Worm (Caenorhabditis elegans) whole organism, L2 larva: Measurements from ENCODE around the gene Y53C12B.1.

Experiments used
- C34F6.9 ChIP-seq: fragments of 150-350 bp; optimal IDR thresholded peaks from 2 replicates; lab custom pipeline; 2014; ENCODE audit warnings: missing biosample characterization, missing genetic modification characterization
- ceh-16 ChIP-seq: fragments of 150-350 bp; optimal IDR thresholded peaks from 2 replicates; lab custom pipeline; 2014; ENCODE audit warnings: missing biosample characterization, missing genetic modification characterization
- crh-2 ChIP-seq: sonication (generic microtip); optimal IDR thresholded peaks from 2 replicates; lab custom pipeline; 2017; ENCODE audit warnings: missing biosample characterization, missing genetic modification characterization
- nhr-25 ChIP-seq: fragments of 150-350 bp; sonication (generic microtip); optimal IDR thresholded peaks from 3 replicates; lab custom pipeline; 2014; ENCODE audit warnings: missing biosample characterization, missing genetic modification characterization
- nhr-77 ChIP-seq: fragments of 150-350 bp; optimal IDR thresholded peaks from 2 replicates; lab custom pipeline; 2014; ENCODE audit warnings: missing biosample characterization, missing genetic modification characterization
- skn-1 ChIP-seq: sonication (generic microtip); optimal IDR thresholded peaks from 2 replicates; lab custom pipeline; 2017; ENCODE audit warnings: missing biosample characterization, missing genetic modification characterization
- snpc-4 ChIP-seq: fragments of 150-350 bp; optimal IDR thresholded peaks from 2 replicates; lab custom pipeline; 2014; ENCODE audit warnings: missing biosample characterization, missing genetic modification characterization
- unc-39 ChIP-seq: fragments of 150-350 bp; optimal IDR thresholded peaks from 2 replicates; lab custom pipeline; 2014; ENCODE audit warnings: missing biosample characterization, missing genetic modification characterization

ce11 chrII:9787395-9788152, 41.7 kb upstream of the Y53C12B.1 start, which contains the start of gene cyp-13A2:
- TF ChIP-seq nhr-77 = no peak
- TF ChIP-seq skn-1 = no peak
- peak; percentile 88 for TF ChIP-seq ceh-16 (tag; lab: Kevin White, UChicago)
- peak; percentile 73 for TF ChIP-seq crh-2 (tag; lab: Kevin White, UChicago)
- TF ChIP-seq nhr-25 (tag; lab: Kevin White, UChicago) = peak; percentile 85
- peak; percentile 25 for TF ChIP-seq C34F6.9
- TF ChIP-seq snpc-4 (tag; lab: Kevin White, UChicago) = peak; percentile 95
- TF ChIP-seq unc-39 (tag; lab: Kevin White, UChicago) = no peak
